Fruit fly (Drosophila melanogaster): Measurements from ENCODE around the gene CG14402.

DNA sequence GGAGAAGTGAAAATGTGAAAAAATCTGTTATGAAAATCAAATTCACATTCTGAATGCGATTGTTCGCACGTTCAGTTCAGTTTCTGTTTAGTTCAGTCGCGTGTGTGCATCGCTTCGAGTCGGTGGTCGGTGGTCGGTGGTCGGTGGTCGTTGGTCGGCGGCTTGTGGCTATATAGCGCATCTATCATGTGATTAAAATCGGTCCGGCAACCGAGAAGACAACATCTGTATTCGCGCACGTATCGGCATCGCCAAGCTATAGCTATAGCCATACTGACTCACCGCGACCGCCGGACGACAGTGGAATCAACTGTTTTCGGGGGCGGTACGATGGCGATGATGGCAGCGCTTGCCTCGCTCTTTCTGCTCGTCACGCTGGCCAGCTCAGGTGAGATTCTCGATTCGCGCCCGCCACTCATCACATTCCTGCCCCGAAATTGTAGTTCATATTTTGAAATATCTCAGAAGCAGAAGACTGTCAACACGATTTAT lies 20.8 kb downstream of the CG14402 start, which contains the start of gene CG14401:
- TF ChIP-seq foxo (GFP tag; optimal IDR thresholded peaks at IDR 0.05) (no peak), Sp1 (GFP tag; optimal IDR thresholded peaks at IDR 0.05) (no peak), OdsH (GFP tag; optimal IDR thresholded peaks at IDR 0.05) (no peak), h (GFP tag; optimal IDR thresholded peaks at IDR 0.05) (no peak), fru (GFP tag; optimal IDR thresholded peaks at IDR 0.05) (no peak), jim (GFP tag; optimal IDR thresholded peaks at IDR 0.05) (no peak), Hnf4 (GFP tag; optimal IDR thresholded peaks at IDR 0.05) (no peak), Hr78 (GFP tag; optimal IDR thresholded peaks at IDR 0.05) (no peak), Mio (GFP tag; optimal IDR thresholded peaks at IDR 0.05) (no peak), Jra (GFP tag; optimal IDR thresholded peaks at IDR 0.05) (no peak), Dif (GFP tag; optimal IDR thresholded peaks at IDR 0.05; ENCODE audit: partially characterized antibody) (no peak)

All from whole organism, wandering third instar larva.